Fruit fly (Drosophila melanogaster) whole organism, embryonic: ENCODE data around the gene mRpL17.

Experiments
- C15 ChIP-seq: fragments of 200-800 bp; sonication (Bioruptor generic); IDR thresholded peaks from 3 replicates; pipeline ENCODE4 v1.3.6; 2022; ENCODE audit warnings: missing biosample characterization, missing genetic modification characterization
- CG10431 ChIP-seq: fragments of 200-800 bp; sonication (Bioruptor generic); optimal IDR thresholded peaks from 3 replicates; lab custom pipeline; 2018; ENCODE audit warnings: missing biosample characterization, mild to moderate bottlenecking, missing genetic modification characterization
- CG10654 ChIP-seq: fragments of 200-800 bp; sonication (Bioruptor generic); optimal IDR thresholded peaks from 2 replicates; lab custom pipeline; 2016; ENCODE audit warnings: missing biosample characterization, missing genetic modification characterization
- CG11560 ChIP-seq: fragments of 200-800 bp; sonication (Bioruptor generic); IDR thresholded peaks from 3 replicates; pipeline ENCODE4 v1.3.6; 2022; ENCODE audit warnings: missing biosample characterization, missing genetic modification characterization
- CG12104 ChIP-seq: fragments of 200-800 bp; sonication (Bioruptor generic); optimal IDR thresholded peaks from 3 replicates; lab custom pipeline; 2016; ENCODE audit warnings: missing biosample characterization, missing genetic modification characterization
- CG12236 ChIP-seq: fragments of 200-800 bp; sonication (Bioruptor generic); optimal IDR thresholded peaks from 2 replicates; lab custom pipeline; 2016; ENCODE audit warnings: missing biosample characterization, missing genetic modification characterization
- CG12391 ChIP-seq: fragments of 200-800 bp; sonication (Bioruptor generic); optimal IDR thresholded peaks from 3 replicates; lab custom pipeline; 2018; ENCODE audit warnings: missing biosample characterization, mild to moderate bottlenecking, missing genetic modification characterization, moderate library complexity
- CG12659 ChIP-seq: fragments of 200-800 bp; sonication (Bioruptor generic); optimal IDR thresholded peaks from 3 replicates; lab custom pipeline; 2017; ENCODE audit warnings: mild to moderate bottlenecking, missing biosample characterization, missing genetic modification reagents, missing genetic modification characterization
- CG13123 ChIP-seq: fragments of 200-800 bp; sonication (Bioruptor generic); optimal IDR thresholded peaks from 2 replicates; lab custom pipeline; 2016; ENCODE audit warnings: missing biosample characterization, missing genetic modification characterization
- CG15479 ChIP-seq: fragments of 200-800 bp; sonication (Bioruptor generic); optimal IDR thresholded peaks from 3 replicates; lab custom pipeline; 2019; ENCODE audit warnings: missing biosample characterization, mild to moderate bottlenecking, missing genetic modification characterization, moderate library complexity
- CG15601 ChIP-seq: fragments of 200-800 bp; sonication (Bioruptor generic); optimal IDR thresholded peaks from 3 replicates; lab custom pipeline; 2019; ENCODE audit warnings: missing biosample characterization, mild to moderate bottlenecking, missing genetic modification characterization, moderate library complexity
- CG17361 ChIP-seq: fragments of 200-800 bp; sonication (Bioruptor generic); IDR thresholded peaks from 3 replicates; pipeline ENCODE4 v1.3.6; 2022; ENCODE audit warnings: missing biosample characterization, missing genetic modification characterization
- CG17802 ChIP-seq: fragments of 200-800 bp; sonication (Bioruptor generic); optimal IDR thresholded peaks from 2 replicates; lab custom pipeline; 2018; ENCODE audit warnings: missing biosample characterization, mild to moderate bottlenecking, missing genetic modification characterization, moderate library complexity
- CG18011 ChIP-seq: fragments of 200-800 bp; sonication (Bioruptor generic); optimal IDR thresholded peaks from 2 replicates; lab custom pipeline; 2017; ENCODE audit warnings: missing biosample characterization, missing genetic modification characterization, mild to moderate bottlenecking, moderate library complexity, missing genotype
- CG30403 ChIP-seq: fragments of 200-800 bp; sonication (Bioruptor generic); optimal IDR thresholded peaks from 3 replicates; lab custom pipeline; 2016; ENCODE audit warnings: missing biosample characterization, missing genetic modification characterization
- CG9609 ChIP-seq: fragments of 200-800 bp; sonication (Bioruptor generic); optimal IDR thresholded peaks from 3 replicates; lab custom pipeline; 2016; ENCODE audit warnings: missing biosample characterization, missing genetic modification characterization
- CG9876 ChIP-seq: fragments of 200-800 bp; sonication (Bioruptor generic); optimal IDR thresholded peaks from 2 replicates; lab custom pipeline; 2016; ENCODE audit warnings: missing biosample characterization, missing genetic modification characterization
- CTCF ChIP-seq: fragments of 200-800 bp; sonication (Bioruptor generic); optimal IDR thresholded peaks from 2 replicates; lab custom pipeline; 2017; ENCODE audit warnings: missing biosample characterization, mild to moderate bottlenecking, missing genetic modification characterization, moderate library complexity
- D ChIP-seq, 2 experiments: fragments of 200-800 bp in 1 of 2; fragments of >200 bp in 1 of 2; sonication (Bioruptor generic) in 1 of 2; optimal IDR thresholded peaks; 2 replicates in 1 of 2; 3 replicates in 1 of 2; lab custom pipeline; 2017; ENCODE audit warnings: mild to moderate bottlenecking in 1 of 2, missing biosample characterization in 1 of 2, missing genetic modification characterization in 1 of 2, missing genetic modification reagents in 1 of 2
- Dfd ChIP-seq, 2 experiments: fragments of >200 bp; optimal IDR thresholded peaks; 2 replicates each; lab custom pipeline; 2017; ENCODE audit warnings: missing biosample characterization in 2 of 2, missing genetic modification characterization in 2 of 2
- Dref ChIP-seq: fragments of 200-800 bp; sonication (Bioruptor generic); IDR thresholded peaks from 2 replicates; pipeline ENCODE4 v1.3.6; 2022; ENCODE audit warnings: missing biosample characterization, missing genetic modification characterization
- Drgx ChIP-seq: fragments of 200-800 bp; sonication (Bioruptor generic); IDR thresholded peaks from 2 replicates; pipeline ENCODE4 v1.3.6; 2022; ENCODE audit warnings: missing biosample characterization, missing genetic modification characterization
- Gsc ChIP-seq: fragments of 200-800 bp; sonication (Bioruptor generic); IDR thresholded peaks from 2 replicates; pipeline ENCODE4 v1.3.6; 2022; ENCODE audit warnings: missing biosample characterization, missing genetic modification characterization
- Gug ChIP-seq: fragments of 200-800 bp; sonication (Bioruptor generic); IDR thresholded peaks from 4 replicates; pipeline ENCODE4 v1.3.6; 2022; ENCODE audit warnings: missing biosample characterization, missing genetic modification characterization
- Hr51 ChIP-seq, 2 experiments: fragments of 200-800 bp; sonication (Bioruptor generic); optimal IDR thresholded peaks; 2 replicates in 1 of 2; 3 replicates in 1 of 2; lab custom pipeline; 2016 to 2018; ENCODE audit warnings: missing biosample characterization in 2 of 2, missing genetic modification characterization in 2 of 2, mild to moderate bottlenecking in 1 of 2, moderate library complexity in 1 of 2
- Oaz ChIP-seq: fragments of 200-800 bp; sonication (Bioruptor generic); IDR thresholded peaks from 2 replicates; pipeline ENCODE4 v1.3.6; 2022; ENCODE audit warnings: missing biosample characterization, missing genetic modification characterization
- Side ChIP-seq: fragments of 200-800 bp; sonication (Bioruptor generic); optimal IDR thresholded peaks from 2 replicates; lab custom pipeline; 2016; ENCODE audit warnings: missing biosample characterization, missing genetic modification characterization
- Xbp1 ChIP-seq: fragments of 200-800 bp; sonication (Bioruptor generic); optimal IDR thresholded peaks from 3 replicates; lab custom pipeline; 2016; ENCODE audit warnings: missing biosample characterization, mild to moderate bottlenecking, missing genetic modification characterization
- bcd ChIP-seq: fragments of 200-800 bp; sonication (Bioruptor generic); optimal IDR thresholded peaks from 2 replicates; lab custom pipeline; 2017; ENCODE audit warnings: missing biosample characterization, mild to moderate bottlenecking, missing genetic modification characterization
- chif ChIP-seq, 2 experiments: fragments of 200-800 bp; sonication (Bioruptor generic); optimal IDR thresholded peaks; 3 replicates each; lab custom pipeline; 2016; ENCODE audit warnings: missing biosample characterization in 2 of 2, missing genetic modification characterization in 2 of 2
- chm ChIP-seq: fragments of 200-800 bp; sonication (Bioruptor generic); IDR thresholded peaks from 2 replicates; pipeline ENCODE4 v1.3.6; 2022; ENCODE audit warnings: missing biosample characterization, missing genetic modification characterization
- ci ChIP-seq: fragments of 200-800 bp; sonication (Bioruptor generic); IDR thresholded peaks from 3 replicates; pipeline ENCODE4 v1.3.6; 2022; ENCODE audit warnings: missing biosample characterization, missing genetic modification characterization
- disco-r ChIP-seq: fragments of 200-800 bp; sonication (Bioruptor generic); optimal IDR thresholded peaks from 2 replicates; lab custom pipeline; 2016; ENCODE audit warnings: missing biosample characterization, missing genetic modification characterization
- eve ChIP-seq, 2 experiments: fragments of >200 bp; optimal IDR thresholded peaks; 2 replicates each; lab custom pipeline; 2017; ENCODE audit warnings: missing biosample characterization in 2 of 2, missing genetic modification characterization in 2 of 2
- ewg ChIP-seq: fragments of 200-800 bp; sonication (Bioruptor generic); optimal IDR thresholded peaks from 3 replicates; lab custom pipeline; 2017; ENCODE audit warnings: mild to moderate bottlenecking, missing biosample characterization, missing genetic modification reagents, missing genetic modification characterization
- fd102C ChIP-seq: fragments of 200-800 bp; sonication (Bioruptor generic); optimal IDR thresholded peaks from 2 replicates; lab custom pipeline; 2018; ENCODE audit warnings: missing biosample characterization, mild to moderate bottlenecking, missing genetic modification characterization, moderate library complexity
- gcm2 ChIP-seq: fragments of 200-800 bp; sonication (Bioruptor generic); optimal IDR thresholded peaks from 2 replicates; lab custom pipeline; 2016; ENCODE audit warnings: missing biosample characterization, missing genetic modification characterization
- gt ChIP-seq: fragments of 200-800 bp; sonication (Bioruptor generic); IDR thresholded peaks from 2 replicates; pipeline ENCODE4 v1.3.6; 2022; ENCODE audit warnings: missing biosample characterization, missing genetic modification characterization
- hb ChIP-seq: fragments of 200-800 bp; sonication (Bioruptor generic); IDR thresholded peaks from 3 replicates; pipeline ENCODE4 v1.3.6; 2022; ENCODE audit warnings: missing biosample characterization, missing genetic modification characterization; ENCODE audit not compliant: partially characterized antibody
- lab ChIP-seq: fragments of 200-800 bp; sonication (Bioruptor generic); optimal IDR thresholded peaks from 3 replicates; lab custom pipeline; 2017; ENCODE audit warnings: missing biosample characterization, missing genetic modification characterization, mild to moderate bottlenecking, moderate library complexity, missing genetic modification reagents
- lov ChIP-seq, 2 experiments: fragments of 200-800 bp in 1 of 2; fragments of >200 bp in 1 of 2; sonication (Bioruptor generic) in 1 of 2; IDR thresholded peaks in 1 of 2; optimal IDR thresholded peaks in 1 of 2; 2 replicates in 1 of 2; 3 replicates in 1 of 2; pipeline versions ENCODE4 v1.3.6 to Lab custom; 2017 to 2022; ENCODE audit warnings: missing biosample characterization in 1 of 2, missing genetic modification characterization in 1 of 2
- luna ChIP-seq: fragments of 200-800 bp; sonication (Bioruptor generic); optimal IDR thresholded peaks from 2 replicates; lab custom pipeline; 2016; ENCODE audit warnings: missing biosample characterization, missing genetic modification characterization
- peb ChIP-seq: fragments of 200-800 bp; sonication (Bioruptor generic); IDR thresholded peaks from 2 replicates; pipeline ENCODE4 v1.3.6; 2022; ENCODE audit warnings: missing biosample characterization, missing genetic modification characterization
- schlank ChIP-seq: fragments of 200-800 bp; sonication (Bioruptor generic); optimal IDR thresholded peaks from 2 replicates; lab custom pipeline; 2018; ENCODE audit warnings: missing biosample characterization, mild to moderate bottlenecking, missing genetic modification characterization
- sob ChIP-seq: fragments of 200-800 bp; sonication (Bioruptor generic); IDR thresholded peaks from 2 replicates; pipeline ENCODE4 v1.3.6; 2022; ENCODE audit warnings: missing biosample characterization, missing genetic modification characterization
- unc-4 ChIP-seq: fragments of 200-800 bp; sonication (Bioruptor generic); IDR thresholded peaks from 2 replicates; pipeline ENCODE4 v1.3.6; 2022; ENCODE audit warnings: missing biosample characterization, missing genetic modification characterization; ENCODE audit not compliant: partially characterized antibody
- vfl ChIP-seq: fragments of 200-800 bp; sonication (Bioruptor generic); optimal IDR thresholded peaks from 2 replicates; lab custom pipeline; 2016; ENCODE audit warnings: missing biosample characterization, missing genetic modification characterization
- zen ChIP-seq: fragments of 200-800 bp; sonication (Bioruptor generic); optimal IDR thresholded peaks from 3 replicates; lab custom pipeline; 2018; ENCODE audit warnings: missing biosample characterization, mild to moderate bottlenecking, missing genetic modification characterization, moderate library complexity
- zen2 ChIP-seq: fragments of 200-800 bp; sonication (Bioruptor generic); IDR thresholded peaks from 3 replicates; pipeline ENCODE4 v1.3.6; 2022; ENCODE audit warnings: missing biosample characterization, missing genetic modification characterization; ENCODE audit not compliant: partially characterized antibody

The mRpL17 gene

dm6 chr3L:246644-247199 lies 17.9 kb upstream of the mRpL17 start (continued):
- TF ChIP-seq CG10431 (GFP tag; lab: Kevin White, UChicago) (no peak), Drgx (no peak), CTCF (GFP tag; lab: Kevin White, UChicago) (peak; percentile 96), CG17361 (GFP tag; lab: Robert Waterston, UW) (no peak; the same call in 2 of the 3 replicates), CG18011 (GFP tag; lab: Kevin White, UChicago) (no peak), fd102C (no peak), hb (GFP tag; lab: Robert Waterston, UW) (peak; percentile 79), Dfd (GFP tag; optimal IDR thresholded peaks at IDR 0.05; lab: Kevin White, UChicago) (no peak), ci (peak; percentile 84), bcd (GFP tag; lab: Kevin White, UChicago) (no peak), Xbp1 (GFP tag; lab: Kevin White, UChicago) (peak; percentile 62), CG17802 (tag; lab: Kevin White, UChicago) (peak; percentile 42), gt (GFP tag; lab: Robert Waterston, UW) (no peak), Gsc (GFP tag; lab: Robert Waterston, UW) (no peak), CG10654 (GFP tag; lab: Kevin White, UChicago) (peak; percentile 31), Gug (GFP tag; lab: Robert Waterston, UW) (no peak), Dref (peak; percentile 97), zen (tag; lab: Kevin White, UChicago) (peak; percentile 54), sob (GFP tag; lab: Robert Waterston, UW) (0 out of 2 replicates have a peak, but pooled peaks have one; percentile 42), eve (GFP tag; optimal IDR thresholded peaks at IDR 0.05; lab: Kevin White, UChicago) (peak in 1 of 2 experiments; percentile 64), Oaz (GFP tag; lab: Robert Waterston, UW) (peak; percentile 10; the same call in 1 of the 2 replicates), CG12659 (GFP tag; lab: Kevin White, UChicago) (peak; percentile 81), schlank (tag; lab: Kevin White, UChicago) (no peak), CG9609 (peak; percentile 54), ewg (GFP tag; lab: Kevin White, UChicago) (no peak), Side (GFP tag; lab: Kevin White, UChicago) (peak; percentile 54), CG11560 (tag; lab: Robert Waterston, UW) (0 out of 3 replicates have a peak, but pooled peaks have one; percentile 17), CG9876 (GFP tag; lab: Kevin White, UChicago) (peak; percentile 44), D (optimal IDR thresholded peaks at IDR 0.05; lab: Kevin White, UChicago) (no peak), D (GFP tag; optimal IDR thresholded peaks at IDR 0.05; lab: Kevin White, UChicago) (no peak), unc-4 (GFP tag; lab: Robert Waterston, UW) (peak; percentile 54), luna (GFP tag; lab: Kevin White, UChicago) (no peak), CG12236 (GFP tag; lab: Kevin White, UChicago) (no peak), peb (GFP tag; lab: Robert Waterston, UW) (no peak), vfl (GFP tag; lab: Kevin White, UChicago) (peak; percentile 22), CG12104 (GFP tag; lab: Kevin White, UChicago) (no peak), zen2 (GFP tag; lab: Robert Waterston, UW) (peak; percentile 41; the same call in 2 of the 3 replicates), C15 (no peak), CG13123 (GFP tag; lab: Kevin White, UChicago) (no peak), CG30403 (peak; percentile 46), CG15479 (GFP tag; lab: Kevin White, UChicago) (peak; percentile 76), CG12391 (tag; lab: Kevin White, UChicago) (no peak), lab (no peak), lov (optimal IDR thresholded peaks at IDR 0.05; lab: Kevin White, UChicago) (no peak), lov (GFP tag; IDR thresholded peaks at IDR 0.05; lab: Robert Waterston, UW) (peak; percentile 76; the same call in 2 of the 3 replicates), chif (GFP tag; optimal IDR thresholded peaks at IDR 0.05; lab: Kevin White, UChicago) (peak; percentile 48 to 54), chm (GFP tag; lab: Robert Waterston, UW) (peak; percentile 42; the same call in 1 of the 2 replicates), gcm2 (no peak), disco-r (GFP tag; lab: Kevin White, UChicago) (no peak), CG15601 (tag; lab: Kevin White, UChicago) (no peak), Hr51 (GFP tag; optimal IDR thresholded peaks at IDR 0.05; lab: Kevin White, UChicago) (peak in 1 of 2 experiments; percentile 12)
